Worm (Caenorhabditis elegans) whole organism, late embryonic: ENCODE measurements around the gene tbp-1.

ENCODE experiments used
- ceh-30 ChIP-seq: fragments of 150-350 bp; optimal IDR thresholded peaks from 2 replicates; lab custom pipeline; 2014; ENCODE audit warnings: missing biosample characterization, missing genetic modification characterization
- ceh-45 ChIP-seq: fragments of 200-800 bp; sonication (Bioruptor generic); IDR thresholded peaks from 2 replicates; pipeline ENCODE4 v1.3.6; 2022; ENCODE audit warnings: missing genetic modification reagents, missing genetic modification characterization, missing compliant biosample characterization
- ceh-9 ChIP-seq: sonication (generic microtip); optimal IDR thresholded peaks from 2 replicates; lab custom pipeline; 2016; ENCODE audit warnings: mild to moderate bottlenecking, missing genetic modification characterization, inconsistent platforms, missing compliant biosample characterization
- nhr-11 ChIP-seq: fragments of 150-350 bp; optimal IDR thresholded peaks from 2 replicates; lab custom pipeline; 2014; ENCODE audit warnings: missing biosample characterization, missing genetic modification characterization
- pha-4 ChIP-seq: fragments of 150-350 bp; optimal IDR thresholded peaks from 2 replicates; lab custom pipeline; 2018; ENCODE audit warnings: missing biosample characterization, missing genetic modification reagents, missing genetic modification characterization
- sox-4 ChIP-seq: sonication (generic microtip); optimal IDR thresholded peaks from 2 replicates; lab custom pipeline; 2017; ENCODE audit warnings: mild to moderate bottlenecking, missing genetic modification characterization, inconsistent platforms, missing compliant biosample characterization
- unc-86 ChIP-seq: sonication (generic microtip); optimal IDR thresholded peaks from 2 replicates; lab custom pipeline; 2016; ENCODE audit warnings: missing genetic modification characterization, missing compliant biosample characterization

- TF ChIP-seq ceh-45 (GFP tag; lab: Robert Waterston, UW) (no peak), unc-86 (tag; lab: Kevin White, UChicago) (no peak), ceh-9 (tag; lab: Kevin White, UChicago) (no peak), sox-4 (tag; lab: Kevin White, UChicago) (no peak), nhr-11 (tag; lab: Kevin White, UChicago) (no peak), pha-4 (tag; lab: Kevin White, UChicago) (no peak), ceh-30 (tag; lab: Kevin White, UChicago) (no peak)
Observed at ce11 chrIII:7373802-7374435, 9.9 kb upstream of the tbp-1 start.
